Worm (Caenorhabditis elegans) whole organism, young adult: ENCODE data around the gene rde-12.
A peak's percentile ranks its signal among the peaks of the same experiment; 100 is the strongest.

Experiments used
- F23B12.7 ChIP-seq: sonication (generic microtip); optimal IDR thresholded peaks from 2 replicates; lab custom pipeline; 2017; ENCODE audit warnings: missing genetic modification characterization, mild to moderate bottlenecking, missing compliant biosample characterization, antibody characterized with exemption, moderate library complexity; ENCODE audit not compliant: insufficient read depth
- F57A8.1 ChIP-seq: fragments of 200-800 bp; sonication (Bioruptor generic); optimal IDR thresholded peaks from 2 replicates; lab custom pipeline; 2018; ENCODE audit warnings: mild to moderate bottlenecking, missing genetic modification characterization, moderate library complexity, missing compliant biosample characterization
- aptf-3 ChIP-seq: fragments of 200-800 bp; sonication (Bioruptor generic); IDR thresholded peaks from 2 replicates; pipeline ENCODE4 v1.3.6; 2022; ENCODE audit warnings: missing genetic modification characterization, missing compliant biosample characterization
- attf-6 ChIP-seq: fragments of 200-800 bp; sonication (Bioruptor generic); IDR thresholded peaks from 2 replicates; pipeline ENCODE4 v1.3.6; 2022; ENCODE audit warnings: missing genetic modification reagents, missing genetic modification characterization, missing compliant biosample characterization
- ets-4 ChIP-seq: fragments of 200-800 bp; sonication (Bioruptor generic); optimal IDR thresholded peaks from 2 replicates; lab custom pipeline; 2018; ENCODE audit warnings: mild to moderate bottlenecking, missing genetic modification characterization, missing compliant biosample characterization
- lin-35 ChIP-seq, 3 experiments: fragments of 150-350 bp in 2 of 3; sonication (generic microtip) in 1 of 3; optimal IDR thresholded peaks; 2 replicates each; lab custom pipeline; 2014 to 2018; ENCODE audit warnings: missing biosample characterization in 3 of 3, missing genetic modification characterization in 3 of 3, missing genetic modification reagents in 3 of 3
- lsy-27 ChIP-seq: sonication (generic microtip); optimal IDR thresholded peaks from 2 replicates; lab custom pipeline; 2017; ENCODE audit warnings: missing genetic modification characterization, mild to moderate bottlenecking, missing compliant biosample characterization, antibody characterized with exemption, missing genotype, borderline replicate concordance; ENCODE audit not compliant: insufficient read depth

DNA sequence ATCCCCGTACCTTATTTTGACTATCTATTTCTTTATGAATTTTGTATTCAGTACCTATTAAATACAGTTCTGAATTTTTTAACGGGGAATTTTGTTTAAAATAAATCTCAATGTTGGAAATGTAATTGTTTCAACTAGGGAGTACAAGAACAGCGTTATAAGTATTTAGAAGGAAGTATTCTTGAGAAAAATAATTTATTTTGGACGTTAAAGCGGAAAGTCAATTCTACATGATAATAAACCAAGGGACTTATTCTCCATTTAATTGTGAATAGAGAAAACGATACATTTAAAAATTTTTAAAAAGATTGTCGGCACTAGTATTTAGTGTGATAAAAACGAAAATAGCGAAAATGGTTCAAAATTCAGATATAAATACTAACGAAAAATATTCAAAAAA, 4.0 kb downstream of the rde-12 start:
- TF ChIP-seq attf-6 (GFP tag; lab: Robert Waterston, UW) (peak; percentile 25; the same call in 1 of the 2 replicates), ets-4 (GFP tag; lab: Kevin White, UChicago) (no peak), F23B12.7 (tag; lab: Kevin White, UChicago) (no peak), lin-35 (GFP tag; optimal IDR thresholded peaks at IDR 0.05; lab: Kevin White, UChicago) (peak in 2 of 3 experiments; percentile 6 to 45), F57A8.1 (GFP tag; lab: Kevin White, UChicago) (no peak), aptf-3 (GFP tag; lab: Robert Waterston, UW) (no peak), lsy-27 (tag; lab: Kevin White, UChicago) (no peak)
